Fruit fly (Drosophila melanogaster) whole organism, wandering third instar larva: ENCODE results near the gene CG3040.
A peak's percentile ranks its signal among the peaks of the same experiment; 100 is the strongest.

Experiments used
- Abd-B ChIP-seq: fragments of >200 bp; optimal IDR thresholded peaks from 2 replicates; lab custom pipeline; 2017; ENCODE audit warnings: missing biosample characterization, missing genetic modification characterization
- CG32264 ChIP-seq: fragments of 200-800 bp; sonication (Bioruptor generic); optimal IDR thresholded peaks from 2 replicates; lab custom pipeline; 2016; ENCODE audit warnings: missing biosample characterization, missing genetic modification characterization
- CG9705 ChIP-seq: fragments of 200-800 bp; sonication (Bioruptor generic); optimal IDR thresholded peaks from 2 replicates; lab custom pipeline; 2018; ENCODE audit warnings: missing biosample characterization, mild to moderate bottlenecking, missing genetic modification characterization
- CrebA ChIP-seq: fragments of 200-800 bp; sonication (Bioruptor generic); optimal IDR thresholded peaks from 2 replicates; lab custom pipeline; 2016; ENCODE audit warnings: missing biosample characterization, mild to moderate bottlenecking, missing genetic modification characterization, borderline replicate concordance
- Dfd ChIP-seq: fragments of >200 bp; optimal IDR thresholded peaks from 2 replicates; lab custom pipeline; 2017; ENCODE audit warnings: missing biosample characterization, missing genetic modification characterization
- Dif ChIP-seq: fragments of 200-275, 200-300 bp; sonication (Bioruptor generic); optimal IDR thresholded peaks from 2 replicates; lab custom pipeline; 2018; ENCODE audit warnings: missing biosample characterization, missing genetic modification characterization; ENCODE audit not compliant: partially characterized antibody
- GATAd ChIP-seq: sonication (Bioruptor generic); optimal IDR thresholded peaks from 2 replicates; lab custom pipeline; 2016; ENCODE audit warnings: missing biosample characterization, missing genetic modification characterization
- HLH106 ChIP-seq: fragments of 200-800 bp; optimal IDR thresholded peaks from 3 replicates; lab custom pipeline; 2019; ENCODE audit warnings: missing biosample characterization, mild to moderate bottlenecking, missing genetic modification characterization, moderate library complexity
- Hnf4 ChIP-seq: fragments of 200-800 bp; sonication (Bioruptor generic); optimal IDR thresholded peaks from 2 replicates; lab custom pipeline; 2016; ENCODE audit warnings: missing biosample characterization, mild to moderate bottlenecking, missing genetic modification characterization
- Hr78 ChIP-seq: fragments of >200 bp; optimal IDR thresholded peaks from 2 replicates; lab custom pipeline; 2017; ENCODE audit warnings: missing biosample characterization, missing genetic modification characterization
- Hr83 ChIP-seq: fragments of 200-300 bp; sonication (Bioruptor generic); optimal IDR thresholded peaks from 2 replicates; lab custom pipeline; 2016; ENCODE audit warnings: missing biosample characterization, mild to moderate bottlenecking, missing genetic modification characterization, moderate library complexity; ENCODE audit not compliant: poor library complexity, severe bottlenecking
- Jra ChIP-seq: sonication (Bioruptor generic); optimal IDR thresholded peaks from 2 replicates; lab custom pipeline; 2016; ENCODE audit warnings: missing biosample characterization, missing genetic modification characterization
- Mio ChIP-seq: sonication (Bioruptor generic); optimal IDR thresholded peaks from 2 replicates; lab custom pipeline; 2016; ENCODE audit warnings: missing biosample characterization, missing genetic modification characterization
- Myc ChIP-seq: fragments of >200 bp; optimal IDR thresholded peaks from 2 replicates; lab custom pipeline; 2017
- N ChIP-seq: fragments of >200 bp; optimal IDR thresholded peaks from 2 replicates; lab custom pipeline; 2018; ENCODE audit warnings: missing biosample characterization, missing external identifiers, missing genetic modification characterization
- OdsH ChIP-seq: fragments of 200-800 bp; sonication (Bioruptor generic); optimal IDR thresholded peaks from 2 replicates; lab custom pipeline; 2016; ENCODE audit warnings: missing biosample characterization, mild to moderate bottlenecking, missing genetic modification characterization
- Rel ChIP-seq, 2 experiments: fragments of 200-800 bp; sonication (Bioruptor generic) in 1 of 2; optimal IDR thresholded peaks; 2 replicates in 1 of 2; 3 replicates in 1 of 2; lab custom pipeline; 2016 to 2019; ENCODE audit warnings: mild to moderate bottlenecking in 2 of 2, missing biosample characterization in 2 of 2, missing genetic modification characterization in 2 of 2, moderate library complexity in 1 of 2
- Sp1 ChIP-seq: fragments of 200-800 bp; sonication (Bioruptor generic); optimal IDR thresholded peaks from 3 replicates; lab custom pipeline; 2019; ENCODE audit warnings: missing biosample characterization, mild to moderate bottlenecking, missing genetic modification characterization, moderate library complexity
- Vsx2 ChIP-seq: fragments of 200-300, 225-300 bp; sonication (Bioruptor generic); optimal IDR thresholded peaks from 2 replicates; lab custom pipeline; 2018; ENCODE audit warnings: missing biosample characterization, missing genetic modification characterization; ENCODE audit not compliant: partially characterized antibody
- br ChIP-seq: fragments of 200-800 bp; sonication (Bioruptor generic); optimal IDR thresholded peaks from 2 replicates; lab custom pipeline; 2016; ENCODE audit warnings: missing biosample characterization, missing genetic modification characterization
- brk ChIP-seq: fragments of 200-800 bp; sonication (Bioruptor generic); optimal IDR thresholded peaks from 2 replicates; lab custom pipeline; 2016; ENCODE audit warnings: missing biosample characterization, mild to moderate bottlenecking, missing genetic modification characterization
- dl ChIP-seq, 2 experiments: fragments of 175-275, 200-275 bp in 1 of 2; fragments of 200-275 bp in 1 of 2; sonication (Bioruptor generic); optimal IDR thresholded peaks; lab custom pipeline; 2018; ENCODE audit warnings: mild to moderate bottlenecking in 2 of 2, missing biosample characterization in 2 of 2, missing genetic modification characterization in 2 of 2, moderate library complexity in 2 of 2; ENCODE audit not compliant: partially characterized antibody in 2 of 2, insufficient read depth in 1 of 2
- dmrt93B ChIP-seq: fragments of 200-800 bp; sonication (Bioruptor generic); optimal IDR thresholded peaks from 2 replicates; lab custom pipeline; 2018; ENCODE audit warnings: missing biosample characterization, mild to moderate bottlenecking, missing genetic modification characterization
- dsf ChIP-seq: sonication (Bioruptor generic); optimal IDR thresholded peaks from 2 replicates; lab custom pipeline; 2016; ENCODE audit warnings: missing biosample characterization, missing genetic modification characterization, borderline replicate concordance
- ey ChIP-seq: fragments of 200-800 bp; sonication (Bioruptor generic); optimal IDR thresholded peaks from 2 replicates; lab custom pipeline; 2016; ENCODE audit warnings: missing biosample characterization, missing genetic modification characterization
- foxo ChIP-seq, 2 experiments: fragments of 200-800 bp; sonication (Bioruptor generic); optimal IDR thresholded peaks; 2 replicates in 1 of 2; 3 replicates in 1 of 2; lab custom pipeline; 2016 to 2017; ENCODE audit warnings: missing biosample characterization in 2 of 2, missing genetic modification characterization in 2 of 2
- fru ChIP-seq: fragments of 200-800 bp; sonication (Bioruptor generic); optimal IDR thresholded peaks from 3 replicates; lab custom pipeline; 2016; ENCODE audit warnings: missing biosample characterization, mild to moderate bottlenecking, missing genetic modification characterization
- h ChIP-seq: fragments of 200-800 bp; sonication (Bioruptor generic); optimal IDR thresholded peaks from 3 replicates; lab custom pipeline; 2016; ENCODE audit warnings: missing biosample characterization, mild to moderate bottlenecking, missing genetic modification characterization
- jim ChIP-seq: fragments of 175-275, 200-325 bp; sonication (Bioruptor generic); optimal IDR thresholded peaks from 2 replicates; lab custom pipeline; 2016; ENCODE audit warnings: missing biosample characterization, mild to moderate bottlenecking, missing genetic modification characterization
- lola ChIP-seq: fragments of >200 bp; optimal IDR thresholded peaks from 2 replicates; lab custom pipeline; 2017; ENCODE audit warnings: missing biosample characterization, missing genetic modification characterization
- pan ChIP-seq: fragments of >200 bp; optimal IDR thresholded peaks from 2 replicates; lab custom pipeline; 2017
- psq ChIP-seq: fragments of 200-800 bp; sonication (Bioruptor generic); optimal IDR thresholded peaks from 3 replicates; lab custom pipeline; 2017; ENCODE audit warnings: missing biosample characterization, mild to moderate bottlenecking, missing genetic modification characterization, moderate library complexity
- rgr ChIP-seq: fragments of 200-800 bp; sonication (Bioruptor generic); optimal IDR thresholded peaks from 3 replicates; lab custom pipeline; 2016; ENCODE audit warnings: missing biosample characterization, mild to moderate bottlenecking, missing genetic modification characterization
- sage ChIP-seq: fragments of 200-800 bp; sonication (Bioruptor generic); optimal IDR thresholded peaks from 2 replicates; lab custom pipeline; 2016; ENCODE audit warnings: missing biosample characterization, mild to moderate bottlenecking, missing genetic modification characterization
- sv ChIP-seq: fragments of 200-800 bp; sonication (Bioruptor generic); optimal IDR thresholded peaks from 3 replicates; lab custom pipeline; 2016; ENCODE audit warnings: missing biosample characterization, missing genetic modification characterization
- tai ChIP-seq: sonication (Bioruptor generic); optimal IDR thresholded peaks from 2 replicates; lab custom pipeline; 2016; ENCODE audit warnings: missing biosample characterization, missing genetic modification characterization
- usp ChIP-seq: fragments of >200 bp; optimal IDR thresholded peaks from 2 replicates; lab custom pipeline; 2017; ENCODE audit warnings: missing biosample characterization, missing genetic modification characterization
- woc ChIP-seq: sonication (Bioruptor generic); optimal IDR thresholded peaks from 2 replicates; lab custom pipeline; 2016; ENCODE audit warnings: missing biosample characterization, mild to moderate bottlenecking, missing genetic modification characterization

CG3040 gene

DNA sequence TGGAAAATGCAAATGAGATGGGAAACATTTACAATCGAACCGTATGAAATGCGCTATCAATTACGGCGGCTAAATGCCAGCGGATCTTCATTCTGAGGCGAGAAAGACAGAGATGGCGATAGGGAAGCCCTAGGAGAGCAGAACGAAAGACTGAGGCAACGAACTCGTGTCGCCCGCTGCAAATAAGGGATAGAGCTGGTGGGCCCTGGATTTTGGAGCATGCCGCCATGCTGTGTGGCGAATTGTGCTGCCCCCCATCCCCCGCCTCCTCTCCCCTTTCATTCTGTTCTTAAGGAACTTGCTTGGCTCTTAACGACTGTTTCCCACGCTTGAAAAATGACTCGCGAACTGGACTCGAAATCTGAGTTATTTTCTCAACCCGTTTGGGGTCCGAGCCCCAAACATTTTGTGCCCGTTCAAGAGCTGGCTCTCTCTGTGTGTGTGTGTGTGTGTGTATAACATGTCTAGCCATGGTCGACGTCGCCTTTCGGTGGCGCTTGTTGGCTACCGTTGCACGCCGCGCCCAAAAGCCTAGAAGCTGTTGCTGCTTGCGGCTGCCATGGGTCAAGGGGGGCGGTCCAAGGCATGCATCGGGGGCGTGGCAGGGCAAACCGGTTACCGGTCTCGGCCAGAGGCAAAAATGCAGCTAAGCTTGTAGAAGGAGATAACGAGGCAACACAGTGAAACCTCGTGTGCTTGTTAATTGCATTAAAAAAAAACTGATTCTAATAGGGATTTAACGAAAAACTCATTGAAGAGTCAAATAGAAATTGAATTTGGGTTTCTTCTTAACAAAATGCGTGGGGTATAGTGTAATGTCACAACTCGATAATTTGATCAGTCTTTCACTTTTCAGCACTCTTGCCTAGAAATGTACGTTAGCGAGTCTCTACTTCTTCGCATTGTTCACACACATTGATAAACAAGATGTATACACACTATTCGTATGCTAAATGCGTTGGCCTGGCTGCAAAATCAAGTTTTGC, 35.2 kb upstream of the CG3040 start:
- TF ChIP-seq sv (GFP tag; lab: Kevin White, UChicago), result no peak
- peak; percentile 81 for TF ChIP-seq fru
- TF ChIP-seq Myc (lab: Kevin White, UChicago), result no peak
- peak; percentile 53 for TF ChIP-seq br (GFP tag; lab: Kevin White, UChicago)
- peak; percentile 70 for TF ChIP-seq woc (GFP tag; lab: Kevin White, UChicago)
- no peak for TF ChIP-seq CrebA (GFP tag; lab: Kevin White, UChicago)
- TF ChIP-seq N (GFP tag; lab: Kevin White, UChicago), result no peak
- no peak for TF ChIP-seq usp (GFP tag; lab: Kevin White, UChicago)
- TF ChIP-seq lola (GFP tag; lab: Kevin White, UChicago), result no peak
- TF ChIP-seq Dif (GFP tag; lab: Kevin White, UChicago), result peak; percentile 69
- peak; percentile 42 for TF ChIP-seq dmrt93B (GFP tag; lab: Kevin White, UChicago)
- no peak for TF ChIP-seq GATAd (GFP tag; lab: Kevin White, UChicago)
- TF ChIP-seq Rel (GFP tag; optimal IDR thresholded peaks at IDR 0.05; lab: Kevin White, UChicago), result no peak
- TF ChIP-seq Rel (tag; optimal IDR thresholded peaks at IDR 0.05; lab: Kevin White, UChicago), result peak; percentile 12
- peak; percentile 41 for TF ChIP-seq CG9705
- peak; percentile 74 for TF ChIP-seq h (GFP tag; lab: Kevin White, UChicago)
- peak; percentile 77 for TF ChIP-seq ey (GFP tag; lab: Kevin White, UChicago)
- TF ChIP-seq brk, result no peak
- no peak for TF ChIP-seq Mio (GFP tag; lab: Kevin White, UChicago)
- peak; percentile 74 for TF ChIP-seq HLH106 (tag; lab: Kevin White, UChicago)
- TF ChIP-seq Abd-B (GFP tag; lab: Kevin White, UChicago), result no peak
- no peak for TF ChIP-seq dsf (GFP tag; lab: Kevin White, UChicago)
- peak; percentile 23 for TF ChIP-seq Hnf4
- no peak for TF ChIP-seq CG32264
- peak in 1 of 2 experiments; percentile 80 for TF ChIP-seq foxo (GFP tag; optimal IDR thresholded peaks at IDR 0.05; lab: Kevin White, UChicago)
- TF ChIP-seq tai (GFP tag; lab: Kevin White, UChicago), result peak; percentile 42
- no peak for TF ChIP-seq Dfd (GFP tag; lab: Kevin White, UChicago)
- no peak for TF ChIP-seq dl (GFP tag; optimal IDR thresholded peaks at IDR 0.05; lab: Kevin White, UChicago; ENCODE audit: insufficient read depth in 1 of 2, partially characterized antibody in 2 of 2)
- no peak for TF ChIP-seq Vsx2 (GFP tag; lab: Kevin White, UChicago)
- TF ChIP-seq jim, result no peak
- TF ChIP-seq psq (GFP tag; lab: Kevin White, UChicago), result peak; percentile 68
- TF ChIP-seq sage (GFP tag; lab: Kevin White, UChicago), result no peak
- peak; percentile 63 for TF ChIP-seq Sp1 (GFP tag; lab: Kevin White, UChicago)
- TF ChIP-seq rgr, result peak; percentile 25
- TF ChIP-seq Hr83 (GFP tag; lab: Kevin White, UChicago), result no peak
- peak; percentile 29 for TF ChIP-seq Jra (GFP tag; lab: Kevin White, UChicago)
- TF ChIP-seq OdsH (GFP tag; lab: Kevin White, UChicago), result peak; percentile 60
- TF ChIP-seq Hr78 (GFP tag; lab: Kevin White, UChicago), result no peak
- no peak for TF ChIP-seq pan (lab: Kevin White, UChicago)

DNA sequence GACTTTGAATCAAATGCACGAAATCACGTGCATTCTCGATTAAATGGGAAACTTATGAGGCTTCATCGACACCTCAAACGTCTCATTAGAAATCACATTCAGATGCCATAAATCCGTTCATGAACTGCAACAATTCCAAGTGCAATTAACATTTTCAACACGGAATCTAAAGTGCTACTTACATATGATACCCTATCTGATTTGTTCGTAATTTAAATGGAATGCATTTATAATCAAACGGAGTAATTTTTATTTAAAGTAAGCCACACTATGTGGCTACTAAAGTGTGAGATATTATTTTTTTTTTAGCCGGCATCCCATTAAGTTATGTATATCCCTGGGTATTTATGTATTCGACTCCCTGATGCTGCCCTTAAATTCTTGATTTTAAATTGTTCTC, 34.5 kb upstream of the CG3040 start:
- TF ChIP-seq ey (GFP tag; lab: Kevin White, UChicago) (peak; percentile 52), woc (GFP tag; lab: Kevin White, UChicago) (peak; percentile 41), sv (GFP tag; lab: Kevin White, UChicago) (no peak), Mio (GFP tag; lab: Kevin White, UChicago) (no peak), N (GFP tag; lab: Kevin White, UChicago) (no peak), brk (peak; percentile 8), Hr78 (GFP tag; lab: Kevin White, UChicago) (no peak), fru (no peak), foxo (GFP tag; optimal IDR thresholded peaks at IDR 0.05; lab: Kevin White, UChicago) (peak in 1 of 2 experiments; percentile 31), GATAd (GFP tag; lab: Kevin White, UChicago) (no peak), h (GFP tag; lab: Kevin White, UChicago) (peak; percentile 51), Sp1 (GFP tag; lab: Kevin White, UChicago) (peak; percentile 1), rgr (peak; percentile 43), br (GFP tag; lab: Kevin White, UChicago) (peak; percentile 35), Hr83 (GFP tag; lab: Kevin White, UChicago) (no peak), HLH106 (tag; lab: Kevin White, UChicago) (peak; percentile 1)
- TF ChIP-seq, all 38 proteins: peak for 9
